Fruit fly (Drosophila melanogaster) whole organism, adult: Measurements from ENCODE around the gene Tpt.

Source experiments
- CG11617 ChIP-seq: fragments of 200-800 bp; sonication (Bioruptor generic); optimal IDR thresholded peaks from 2 replicates; lab custom pipeline; 2017; ENCODE audit warnings: mild to moderate bottlenecking, missing biosample characterization, missing genetic modification reagents, missing genetic modification characterization
- CG12768 ChIP-seq: fragments of 200-800 bp; sonication (Bioruptor generic); optimal IDR thresholded peaks from 2 replicates; lab custom pipeline; 2017; ENCODE audit warnings: missing biosample characterization, missing genetic modification characterization, mild to moderate bottlenecking, moderate library complexity, missing genetic modification reagents
- CG14711 ChIP-seq: fragments of 200-800 bp; sonication (Bioruptor generic); optimal IDR thresholded peaks from 2 replicates; lab custom pipeline; 2018; ENCODE audit warnings: missing biosample characterization, mild to moderate bottlenecking, missing genetic modification characterization, moderate library complexity
- CG1620 ChIP-seq: fragments of 200-800 bp; sonication (Bioruptor generic); optimal IDR thresholded peaks from 2 replicates; lab custom pipeline; 2016; ENCODE audit warnings: missing biosample characterization, missing genetic modification characterization
- CG33017 ChIP-seq: fragments of 200-800 bp; sonication (Bioruptor generic); optimal IDR thresholded peaks from 2 replicates; lab custom pipeline; 2018; ENCODE audit warnings: missing biosample characterization, mild to moderate bottlenecking, missing genetic modification characterization, moderate library complexity
- CG5204 ChIP-seq: fragments of 200-800 bp; sonication (Bioruptor generic); optimal IDR thresholded peaks from 2 replicates; lab custom pipeline; 2016; ENCODE audit warnings: missing biosample characterization, missing genetic modification characterization
- CG7045 ChIP-seq: fragments of 200-800 bp; sonication (Bioruptor generic); optimal IDR thresholded peaks from 2 replicates; lab custom pipeline; 2017; ENCODE audit warnings: missing biosample characterization, mild to moderate bottlenecking, missing genetic modification characterization
- CG7101 ChIP-seq: fragments of 200-800 bp; sonication (Bioruptor generic); optimal IDR thresholded peaks from 2 replicates; lab custom pipeline; 2018; ENCODE audit warnings: missing biosample characterization, mild to moderate bottlenecking, missing genetic modification characterization, moderate library complexity
- Clk ChIP-seq: fragments of 200-800 bp; sonication (Bioruptor generic); optimal IDR thresholded peaks from 2 replicates; lab custom pipeline; 2017; ENCODE audit warnings: missing biosample characterization, missing genetic modification characterization
- Crg-1 ChIP-seq: fragments of 200-800 bp; sonication (Bioruptor generic); optimal IDR thresholded peaks from 2 replicates; lab custom pipeline; 2016; ENCODE audit warnings: missing biosample characterization, missing genetic modification characterization
- Hr96 ChIP-seq: fragments of 200-800 bp; sonication (Bioruptor generic); optimal IDR thresholded peaks from 2 replicates; lab custom pipeline; 2016; ENCODE audit warnings: missing biosample characterization, missing genetic modification characterization
- Mnt ChIP-seq: fragments of 200-800 bp; sonication (Bioruptor generic); optimal IDR thresholded peaks from 2 replicates; lab custom pipeline; 2016; ENCODE audit warnings: missing biosample characterization, mild to moderate bottlenecking, missing genetic modification characterization
- bab1 ChIP-seq: fragments of 200-800 bp; sonication (Bioruptor generic); optimal IDR thresholded peaks from 3 replicates; lab custom pipeline; 2019; ENCODE audit warnings: missing biosample characterization, mild to moderate bottlenecking, missing genetic modification characterization, moderate library complexity
- cic ChIP-seq: fragments of 200-800 bp; sonication (Bioruptor generic); optimal IDR thresholded peaks from 2 replicates; lab custom pipeline; 2017; ENCODE audit warnings: missing biosample characterization, mild to moderate bottlenecking, missing genetic modification characterization, moderate library complexity
- cnc ChIP-seq, 2 experiments: fragments of >200 bp; optimal IDR thresholded peaks; 2 replicates each; lab custom pipeline; 2017
- kay ChIP-seq: fragments of 200-800 bp; sonication (Bioruptor generic); peaks from one replicate; lab custom pipeline; 2016; ENCODE audit warnings: missing biosample characterization, missing genetic modification characterization, borderline replicate concordance
- ovo ChIP-seq: fragments of 200-800 bp; sonication (Bioruptor generic); optimal IDR thresholded peaks from 2 replicates; lab custom pipeline; 2016; ENCODE audit warnings: missing biosample characterization, missing genetic modification characterization
- pad ChIP-seq: fragments of 200-800 bp; sonication (Bioruptor generic); optimal IDR thresholded peaks from 3 replicates; lab custom pipeline; 2017; ENCODE audit warnings: missing biosample characterization, missing genetic modification characterization, mild to moderate bottlenecking, moderate library complexity, missing genetic modification reagents
- tj ChIP-seq: fragments of 200-800 bp; sonication (Bioruptor generic); optimal IDR thresholded peaks from 3 replicates; lab custom pipeline; 2017; ENCODE audit warnings: missing biosample characterization, mild to moderate bottlenecking, missing genetic modification characterization, moderate library complexity
- toe ChIP-seq: fragments of 200-800 bp; sonication (Bioruptor generic); optimal IDR thresholded peaks from 2 replicates; lab custom pipeline; 2016; ENCODE audit warnings: missing biosample characterization, missing genetic modification characterization

Tpt gene

dm6 chr3L:8394132-8394531 lies 10.9 kb downstream of the Tpt start:
- TF ChIP-seq CG11617 (GFP tag; lab: Kevin White, UChicago) (no peak), CG14711 (no peak), Mnt (GFP tag; lab: Kevin White, UChicago) (no peak), tj (GFP tag; lab: Kevin White, UChicago) (no peak), Clk (GFP tag; lab: Kevin White, UChicago) (no peak), bab1 (GFP tag; lab: Kevin White, UChicago) (no peak), CG7045 (GFP tag; lab: Kevin White, UChicago) (no peak), toe (GFP tag; lab: Kevin White, UChicago) (no peak), Hr96 (GFP tag; lab: Kevin White, UChicago) (no peak), ovo (GFP tag; lab: Kevin White, UChicago) (no peak), cic (GFP tag; lab: Kevin White, UChicago) (no peak), CG33017 (tag; lab: Kevin White, UChicago) (no peak), pad (GFP tag; lab: Kevin White, UChicago) (no peak)

- TF ChIP-seq Mnt (GFP tag; lab: Kevin White, UChicago) (no peak), bab1 (GFP tag; lab: Kevin White, UChicago) (no peak), CG7045 (GFP tag; lab: Kevin White, UChicago) (no peak), pad (GFP tag; lab: Kevin White, UChicago) (no peak), ovo (GFP tag; lab: Kevin White, UChicago) (no peak), kay (GFP tag; lab: Kevin White, UChicago) (no peak), CG14711 (no peak), Crg-1 (GFP tag; lab: Kevin White, UChicago) (no peak), CG11617 (GFP tag; lab: Kevin White, UChicago) (no peak), Clk (GFP tag; lab: Kevin White, UChicago) (no peak), tj (GFP tag; lab: Kevin White, UChicago) (no peak), cic (GFP tag; lab: Kevin White, UChicago) (no peak), toe (GFP tag; lab: Kevin White, UChicago) (no peak), CG7101 (tag; lab: Kevin White, UChicago) (no peak), CG5204 (GFP tag; lab: Kevin White, UChicago) (no peak), CG33017 (tag; lab: Kevin White, UChicago) (no peak), cnc (optimal IDR thresholded peaks at IDR 0.05; lab: Kevin White, UChicago) (no peak), CG12768 (GFP tag; lab: Kevin White, UChicago) (no peak), Hr96 (GFP tag; lab: Kevin White, UChicago) (no peak), CG1620 (GFP tag; lab: Kevin White, UChicago) (no peak)
Measured at dm6 chr3L:8393549-8393948, 11.5 kb downstream of the Tpt start, which contains the start of gene Jon66Cii. Jon66Cii (minus strand) TSS chr3L:8393649.

dm6 chr3L:8391240-8391639 lies 13.8 kb downstream of the Tpt start, which contains the start of gene Jon66Ci:
Jon66Ci (plus strand) TSS chr3L:8391540.
- TF ChIP-seq CG7045 (GFP tag; lab: Kevin White, UChicago) (no peak), CG7101 (tag; lab: Kevin White, UChicago) (no peak), CG1620 (GFP tag; lab: Kevin White, UChicago) (no peak), ovo (GFP tag; lab: Kevin White, UChicago) (no peak), kay (GFP tag; lab: Kevin White, UChicago) (no peak), toe (GFP tag; lab: Kevin White, UChicago) (no peak), bab1 (GFP tag; lab: Kevin White, UChicago) (no peak), pad (GFP tag; lab: Kevin White, UChicago) (no peak), CG14711 (no peak), cic (GFP tag; lab: Kevin White, UChicago) (no peak), CG33017 (tag; lab: Kevin White, UChicago) (no peak), Mnt (GFP tag; lab: Kevin White, UChicago) (no peak), Hr96 (GFP tag; lab: Kevin White, UChicago) (no peak), cnc (optimal IDR thresholded peaks at IDR 0.05; lab: Kevin White, UChicago) (no peak), CG12768 (GFP tag; lab: Kevin White, UChicago) (no peak), Clk (GFP tag; lab: Kevin White, UChicago) (no peak), Crg-1 (GFP tag; lab: Kevin White, UChicago) (no peak), CG5204 (GFP tag; lab: Kevin White, UChicago) (no peak), CG11617 (GFP tag; lab: Kevin White, UChicago) (no peak)

- TF ChIP-seq CG5204 (GFP tag; lab: Kevin White, UChicago) (no peak), Clk (GFP tag; lab: Kevin White, UChicago) (no peak), kay (GFP tag; lab: Kevin White, UChicago) (no peak), CG33017 (tag; lab: Kevin White, UChicago) (no peak), CG11617 (GFP tag; lab: Kevin White, UChicago) (no peak), CG1620 (GFP tag; lab: Kevin White, UChicago) (no peak), cnc (optimal IDR thresholded peaks at IDR 0.05; lab: Kevin White, UChicago) (no peak), ovo (GFP tag; lab: Kevin White, UChicago) (no peak), CG7045 (GFP tag; lab: Kevin White, UChicago) (no peak), Hr96 (GFP tag; lab: Kevin White, UChicago) (no peak), Crg-1 (GFP tag; lab: Kevin White, UChicago) (no peak), tj (GFP tag; lab: Kevin White, UChicago) (no peak), pad (GFP tag; lab: Kevin White, UChicago) (no peak), toe (GFP tag; lab: Kevin White, UChicago) (no peak)
Measured at dm6 chr3L:8385055-8385454, 20.0 kb downstream of the Tpt start.

dm6 chr3L:8383968-8384367 lies 21.1 kb downstream of the Tpt start:
- TF ChIP-seq Mnt (GFP tag; lab: Kevin White, UChicago) (no peak), Clk (GFP tag; lab: Kevin White, UChicago) (no peak), cnc (optimal IDR thresholded peaks at IDR 0.05; lab: Kevin White, UChicago) (no peak), cic (GFP tag; lab: Kevin White, UChicago) (no peak), CG14711 (no peak), ovo (GFP tag; lab: Kevin White, UChicago) (no peak), CG11617 (GFP tag; lab: Kevin White, UChicago) (no peak), CG5204 (GFP tag; lab: Kevin White, UChicago) (no peak), kay (GFP tag; lab: Kevin White, UChicago) (no peak), CG7045 (GFP tag; lab: Kevin White, UChicago) (no peak), bab1 (GFP tag; lab: Kevin White, UChicago) (no peak), CG1620 (GFP tag; lab: Kevin White, UChicago) (no peak)
